ENCODE assay signal across 4 worm cellular contexts in genomic region chrX:6299641-6300240, ce11.
A peak's percentile ranks its signal among the peaks of the same experiment; 100 is the strongest.
TF ChIP-seq lines count a peak whose summit lies in the region.

cest-16 (plus strand) TSS chrX:6299942.

TF ChIP-seq in whole organism, L1 larva, 84 proteins besides CTCF, POLR2A, EP300 and RAD21:
- TF ChIP-seq tlp-1 (tag; optimal IDR thresholded peaks at IDR 0.05; lab: Kevin White, UChicago), result no peak
- TF ChIP-seq pag-3 (tag; optimal IDR thresholded peaks at IDR 0.05; lab: Kevin White, UChicago; ENCODE audit: borderline replicate concordance, insufficient read depth), result no peak
- no peak for TF ChIP-seq nhr-28 (tag; optimal IDR thresholded peaks at IDR 0.05; lab: Kevin White, UChicago)
- peak; percentile 24 for TF ChIP-seq rnt-1 (tag; optimal IDR thresholded peaks at IDR 0.05; lab: Kevin White, UChicago)
- no peak for TF ChIP-seq efl-1 (optimal IDR thresholded peaks at IDR 0.05; lab: Kevin White, UChicago)
- peak in 1 of 2 experiments; percentile 53 for TF ChIP-seq efl-1 (GFP tag; optimal IDR thresholded peaks at IDR 0.05 in 1 of 2; lab: Kevin White, UChicago)
- TF ChIP-seq lin-14 (GFP tag; optimal IDR thresholded peaks at IDR 0.05; lab: Kevin White, UChicago), result peak; percentile 40
TF ChIP-seq in whole organism, L1 larva: peak in this region for 3.

TF ChIP-seq in whole organism, L2 larva, 48 proteins besides CTCF, POLR2A, EP300 and RAD21:
- TF ChIP-seq nhr-25 (tag; optimal IDR thresholded peaks at IDR 0.05; lab: Kevin White, UChicago) (no peak), nhr-129 (tag; optimal IDR thresholded peaks at IDR 0.05; lab: Kevin White, UChicago) (peak; percentile 25)

TF ChIP-seq in whole organism, late embryonic, 69 proteins besides CTCF, POLR2A, EP300 and RAD21:
- peak; percentile 54 for TF ChIP-seq unc-55 (GFP tag; optimal IDR thresholded peaks at IDR 0.05; lab: Kevin White, UChicago)
- TF ChIP-seq K02D7.2 (tag; optimal IDR thresholded peaks at IDR 0.05; lab: Kevin White, UChicago), result no peak

TF ChIP-seq in whole organism, mixed stage, embryonic, 35 proteins besides CTCF, POLR2A, EP300 and RAD21:
- TF ChIP-seq unc-39 (tag; optimal IDR thresholded peaks at IDR 0.05; lab: Kevin White, UChicago), result no peak
- no peak for TF ChIP-seq pha-4 (tag; optimal IDR thresholded peaks at IDR 0.05; lab: Kevin White, UChicago)
- TF ChIP-seq unc-120 (tag; optimal IDR thresholded peaks at IDR 0.05; lab: Kevin White, UChicago; ENCODE audit: poor library complexity, severe bottlenecking), result peak; percentile 62
- TF ChIP-seq unc-62 (GFP tag; optimal IDR thresholded peaks at IDR 0.05; lab: Kevin White, UChicago), result peak; percentile 28
- TF ChIP-seq hlh-1 (tag; optimal IDR thresholded peaks at IDR 0.05; lab: Kevin White, UChicago), result peak; percentile 45
- no peak for TF ChIP-seq nhr-2 (tag; optimal IDR thresholded peaks at IDR 0.05; lab: Kevin White, UChicago)
- no peak for TF ChIP-seq ham-2 (GFP tag; optimal IDR thresholded peaks at IDR 0.05; lab: Kevin White, UChicago)

Comparison
In these comparisons a context has a peak if more than half of its experiments do, and no peak if none do; other contexts are left out.
1. Of the 10 proteins assayed by ChIP-seq in both whole organism, L1 larva and whole organism, late embryonic: peak only in whole organism, L1 larva: rnt-1; only in whole organism, late embryonic: none; in both: none; in neither: 9.